Worm (Caenorhabditis elegans) whole organism, young adult: ENCODE data around the gene zgpa-1.

Source experiments
- B0019.2 ChIP-seq: fragments of 200-800 bp; sonication (Bioruptor generic); conservative IDR thresholded peaks from 2 replicates; pipeline ENCODE4 v1.3.6; 2022; ENCODE audit warnings: missing genetic modification reagents, missing genetic modification characterization, missing compliant biosample characterization
- B0035.1 ChIP-seq: sonication (generic microtip); optimal IDR thresholded peaks from 2 replicates; lab custom pipeline; 2016; ENCODE audit warnings: missing genetic modification characterization, mild to moderate bottlenecking, missing compliant biosample characterization, missing genotype, missing genetic modification reagents
- C06A6.2 ChIP-seq: fragments of 200-800 bp; sonication (Bioruptor generic); conservative IDR thresholded peaks from 2 replicates; pipeline ENCODE4 v1.3.6; 2022; ENCODE audit warnings: missing genetic modification characterization, missing compliant biosample characterization
- C17E4.6 ChIP-seq: fragments of 200-800 bp; sonication (Bioruptor generic); IDR thresholded peaks from 2 replicates; pipeline ENCODE4 v1.3.6; 2022; ENCODE audit warnings: missing genetic modification reagents, missing genetic modification characterization, missing compliant biosample characterization
- F22D6.2 ChIP-seq: sonication (generic microtip); optimal IDR thresholded peaks from 2 replicates; lab custom pipeline; 2016; ENCODE audit warnings: mild to moderate bottlenecking, missing genetic modification characterization, missing compliant biosample characterization
- F23B12.7 ChIP-seq: sonication (generic microtip); optimal IDR thresholded peaks from 2 replicates; lab custom pipeline; 2017; ENCODE audit warnings: missing genetic modification characterization, mild to moderate bottlenecking, missing compliant biosample characterization, antibody characterized with exemption, moderate library complexity; ENCODE audit not compliant: insufficient read depth
- F49E8.2 ChIP-seq: sonication (generic microtip); optimal IDR thresholded peaks from 3 replicates; lab custom pipeline; 2017; ENCODE audit warnings: missing genetic modification characterization, mild to moderate bottlenecking, missing compliant biosample characterization, antibody characterized with exemption, moderate library complexity; ENCODE audit not compliant: insufficient read depth
- K12H6.12 ChIP-seq: fragments of 200-800 bp; sonication (Bioruptor generic); optimal IDR thresholded peaks from 2 replicates; lab custom pipeline; 2018; ENCODE audit warnings: mild to moderate bottlenecking, missing genetic modification characterization, missing compliant biosample characterization
- Y53G8AR.9 ChIP-seq: fragments of 200-800 bp; sonication (Bioruptor generic); conservative IDR thresholded peaks from 2 replicates; pipeline ENCODE4 v1.3.6; 2022; ENCODE audit warnings: missing genetic modification reagents, missing genetic modification characterization, missing compliant biosample characterization
- Y79H2A.3 ChIP-seq: fragments of 200-800 bp; sonication (Bioruptor generic); conservative IDR thresholded peaks from 2 replicates; pipeline ENCODE4 v1.3.6; 2022; ENCODE audit warnings: missing genetic modification reagents, missing genetic modification characterization, missing compliant biosample characterization
- Y95B8A.8 ChIP-seq: fragments of 200-800 bp; sonication (Bioruptor generic); IDR thresholded peaks from 2 replicates; pipeline ENCODE4 v1.3.6; 2022; ENCODE audit warnings: missing genetic modification reagents, missing genetic modification characterization, missing compliant biosample characterization
- ZK185.1 ChIP-seq: sonication (generic microtip); optimal IDR thresholded peaks from 2 replicates; lab custom pipeline; 2016; ENCODE audit warnings: mild to moderate bottlenecking, missing genetic modification characterization, missing compliant biosample characterization; ENCODE audit not compliant: poor library complexity, severe bottlenecking
- ama-1 ChIP-seq, 3 experiments: fragments of 150-350 bp in 1 of 3; sonication (generic microtip) in 2 of 3; optimal IDR thresholded peaks; 2 replicates each; lab custom pipeline; 2014 to 2018; ENCODE audit warnings: missing biosample characterization in 2 of 3, missing genetic modification characterization in 2 of 3, missing genetic modification reagents in 2 of 3
- aptf-3 ChIP-seq: fragments of 200-800 bp; sonication (Bioruptor generic); IDR thresholded peaks from 2 replicates; pipeline ENCODE4 v1.3.6; 2022; ENCODE audit warnings: missing genetic modification characterization, missing compliant biosample characterization
- atf-7 ChIP-seq: sonication (generic microtip); optimal IDR thresholded peaks from 2 replicates; lab custom pipeline; 2017; ENCODE audit warnings: mild to moderate bottlenecking, missing genetic modification characterization, missing compliant biosample characterization
- bed-1 ChIP-seq: fragments of 200-800 bp; sonication (Bioruptor generic); IDR thresholded peaks from 2 replicates; pipeline ENCODE4 v1.3.6; 2022; ENCODE audit warnings: missing genetic modification reagents, missing genetic modification characterization, missing compliant biosample characterization
- bed-2 ChIP-seq: fragments of 200-800 bp; sonication (Bioruptor generic); IDR thresholded peaks from 2 replicates; pipeline ENCODE4 v1.3.6; 2022; ENCODE audit warnings: missing genetic modification reagents, missing genetic modification characterization, missing compliant biosample characterization
- ccch-3 ChIP-seq: fragments of 200-800 bp; sonication (Bioruptor generic); optimal IDR thresholded peaks from 2 replicates; lab custom pipeline; 2018; ENCODE audit warnings: mild to moderate bottlenecking, missing genetic modification characterization, missing compliant biosample characterization
- ceh-27 ChIP-seq: fragments of 200-800 bp; sonication (Bioruptor generic); optimal IDR thresholded peaks from 2 replicates; lab custom pipeline; 2018; ENCODE audit warnings: mild to moderate bottlenecking, missing genetic modification characterization, moderate library complexity, missing compliant biosample characterization
- ceh-40 ChIP-seq: fragments of 200-800 bp; sonication (Bioruptor generic); IDR thresholded peaks from 2 replicates; pipeline ENCODE4 v1.3.6; 2022; ENCODE audit warnings: missing genetic modification characterization, missing compliant biosample characterization
- die-1 ChIP-seq: sonication (generic microtip); optimal IDR thresholded peaks from 2 replicates; lab custom pipeline; 2016; ENCODE audit warnings: missing genotype, mild to moderate bottlenecking, missing genetic modification characterization, missing compliant biosample characterization
- egl-18 ChIP-seq: fragments of 200-800 bp; sonication (Bioruptor generic); IDR thresholded peaks from 2 replicates; pipeline ENCODE4 v1.3.6; 2022; ENCODE audit warnings: missing genetic modification reagents, missing genetic modification characterization, missing compliant biosample characterization
- ets-4 ChIP-seq: fragments of 200-800 bp; sonication (Bioruptor generic); optimal IDR thresholded peaks from 2 replicates; lab custom pipeline; 2018; ENCODE audit warnings: mild to moderate bottlenecking, missing genetic modification characterization, missing compliant biosample characterization
- gei-17 ChIP-seq: fragments of 200-800 bp; sonication (Bioruptor generic); optimal IDR thresholded peaks from 2 replicates; lab custom pipeline; 2018; ENCODE audit warnings: mild to moderate bottlenecking, missing genetic modification characterization, missing compliant biosample characterization
- hlh-26 ChIP-seq: fragments of 200-800 bp; sonication (Bioruptor generic); conservative IDR thresholded peaks from 2 replicates; pipeline ENCODE4 v1.3.6; 2022; ENCODE audit warnings: missing genetic modification reagents, missing genetic modification characterization, missing compliant biosample characterization
- hsf-1 ChIP-seq: fragments of 200-800 bp; sonication (Bioruptor generic); IDR thresholded peaks from 2 replicates; pipeline ENCODE4 v1.3.6; 2022; ENCODE audit warnings: missing genetic modification reagents, missing genetic modification characterization, missing compliant biosample characterization
- lir-1 ChIP-seq: fragments of 200-800 bp; sonication (Bioruptor generic); conservative IDR thresholded peaks from 2 replicates; pipeline ENCODE4 v1.3.6; 2022; ENCODE audit warnings: missing genetic modification reagents, missing genetic modification characterization, missing compliant biosample characterization
- madf-10 ChIP-seq: sonication (generic microtip); optimal IDR thresholded peaks from 2 replicates; lab custom pipeline; 2016; ENCODE audit warnings: mild to moderate bottlenecking, missing genetic modification characterization, missing compliant biosample characterization
- madf-8 ChIP-seq: fragments of 200-800 bp; sonication (Bioruptor generic); conservative IDR thresholded peaks from 2 replicates; pipeline ENCODE4 v1.3.6; 2022; ENCODE audit warnings: missing genetic modification reagents, missing genetic modification characterization, missing compliant biosample characterization
- mel-28 ChIP-seq: sonication (generic microtip); optimal IDR thresholded peaks from 2 replicates; lab custom pipeline; 2016; ENCODE audit warnings: borderline replicate concordance, mild to moderate bottlenecking, missing genetic modification characterization, missing compliant biosample characterization
- mes-4 ChIP-seq: sonication (generic microtip); optimal IDR thresholded peaks from 2 replicates; lab custom pipeline; 2016; ENCODE audit warnings: missing genotype, missing genetic modification characterization, missing compliant biosample characterization
- nfya-1 ChIP-seq: sonication (generic microtip); optimal IDR thresholded peaks from 2 replicates; lab custom pipeline; 2017; ENCODE audit warnings: antibody characterized with exemption, missing compliant biosample characterization, missing genetic modification characterization, borderline replicate concordance; ENCODE audit not compliant: insufficient read depth
- nfyb-1 ChIP-seq: fragments of 200-800 bp; sonication (Bioruptor generic); IDR thresholded peaks from 2 replicates; pipeline ENCODE4 v1.3.6; 2022; ENCODE audit warnings: missing genetic modification reagents, missing genetic modification characterization, missing compliant biosample characterization
- snpc-1.1 ChIP-seq: sonication (generic microtip); optimal IDR thresholded peaks from 2 replicates; lab custom pipeline; 2017; ENCODE audit warnings: missing genetic modification characterization, mild to moderate bottlenecking, missing compliant biosample characterization, antibody characterized with exemption, moderate library complexity, missing genotype, missing genetic modification reagents; ENCODE audit not compliant: insufficient read depth
- snpc-3.4 ChIP-seq: sonication (generic microtip); optimal IDR thresholded peaks from 2 replicates; lab custom pipeline; 2017; ENCODE audit warnings: missing genetic modification characterization, mild to moderate bottlenecking, missing compliant biosample characterization, antibody characterized with exemption, moderate library complexity, missing genotype, missing genetic modification reagents
- somi-1 ChIP-seq: fragments of 200-800 bp; sonication (Bioruptor generic); optimal IDR thresholded peaks from 2 replicates; lab custom pipeline; 2018; ENCODE audit warnings: mild to moderate bottlenecking, missing genetic modification characterization, missing compliant biosample characterization
- sptf-2 ChIP-seq: fragments of 200-800 bp; sonication (Bioruptor generic); optimal IDR thresholded peaks from 2 replicates; lab custom pipeline; 2018; ENCODE audit warnings: mild to moderate bottlenecking, missing genetic modification characterization, missing compliant biosample characterization
- ztf-18 ChIP-seq: sonication (generic microtip); optimal IDR thresholded peaks from 2 replicates; lab custom pipeline; 2016; ENCODE audit warnings: missing genotype, mild to moderate bottlenecking, missing genetic modification characterization, missing compliant biosample characterization
- ztf-3 ChIP-seq: fragments of 200-800 bp; sonication (Bioruptor generic); optimal IDR thresholded peaks from 2 replicates; lab custom pipeline; 2018; ENCODE audit warnings: mild to moderate bottlenecking, missing genetic modification characterization, missing compliant biosample characterization

The zgpa-1 gene

ce11 chrIV:7812709-7813108 lies at the start of gene zgpa-1:
Gene zgpa-1, minus strand, starts transcription at chrIV:7812809.
- TF ChIP-seq snpc-3.4: no peak
- no peak for TF ChIP-seq Y79H2A.3 (GFP tag; lab: Robert Waterston, UW)
- TF ChIP-seq ccch-3: no peak
- no peak for TF ChIP-seq somi-1 (GFP tag; lab: Kevin White, UChicago)
- no peak for TF ChIP-seq ztf-3 (GFP tag; lab: Kevin White, UChicago)
- no peak for TF ChIP-seq ztf-18 (tag; lab: Kevin White, UChicago)
- no peak for TF ChIP-seq hlh-26 (GFP tag; lab: Robert Waterston, UW)
- TF ChIP-seq atf-7: no peak
- no peak for TF ChIP-seq mel-28 (tag; lab: Kevin White, UChicago)
- no peak for TF ChIP-seq madf-10 (tag; lab: Kevin White, UChicago)

- no peak for TF ChIP-seq Y53G8AR.9 (GFP tag; lab: Robert Waterston, UW)
- TF ChIP-seq bed-2 (GFP tag; lab: Robert Waterston, UW): no peak
- TF ChIP-seq die-1 (tag; lab: Kevin White, UChicago): no peak
- TF ChIP-seq F22D6.2 (tag; lab: Kevin White, UChicago): no peak
- TF ChIP-seq lir-1 (GFP tag; lab: Robert Waterston, UW): no peak
- no peak for TF ChIP-seq bed-1 (GFP tag; lab: Robert Waterston, UW)
- no peak for TF ChIP-seq egl-18 (GFP tag; lab: Robert Waterston, UW)
- TF ChIP-seq C17E4.6 (GFP tag; lab: Robert Waterston, UW): no peak
- TF ChIP-seq madf-8 (GFP tag; lab: Robert Waterston, UW): no peak
- no peak for TF ChIP-seq B0019.2 (GFP tag; lab: Robert Waterston, UW)
- TF ChIP-seq F23B12.7: no peak
- no peak for TF ChIP-seq Y95B8A.8 (GFP tag; lab: Robert Waterston, UW)
- TF ChIP-seq ama-1 (optimal IDR thresholded peaks at IDR 0.05; lab: Kevin White, UChicago): no peak
- no peak for TF ChIP-seq ama-1 (GFP tag; optimal IDR thresholded peaks at IDR 0.05; lab: Kevin White, UChicago)
Measured at ce11 chrIV:7851291-7851690, 38.7 kb upstream of the zgpa-1 start.

ce11 chrIV:7850329-7850728 lies 37.7 kb upstream of the zgpa-1 start:
- TF ChIP-seq ZK185.1 (tag; lab: Kevin White, UChicago): no peak
- no peak for TF ChIP-seq B0035.1
- TF ChIP-seq hsf-1 (GFP tag; lab: Robert Waterston, UW): no peak
- no peak for TF ChIP-seq F49E8.2
- TF ChIP-seq sptf-2: no peak
- TF ChIP-seq ceh-40 (GFP tag; lab: Robert Waterston, UW): no peak
- TF ChIP-seq nfyb-1: no peak
- TF ChIP-seq C06A6.2 (GFP tag; lab: Robert Waterston, UW): no peak
- no peak for TF ChIP-seq mes-4 (tag; lab: Kevin White, UChicago)
- no peak for TF ChIP-seq ets-4
- no peak for TF ChIP-seq ceh-27 (GFP tag; lab: Kevin White, UChicago)
- no peak for TF ChIP-seq aptf-3 (GFP tag; lab: Robert Waterston, UW)
- no peak for TF ChIP-seq K12H6.12 (tag; lab: Kevin White, UChicago)
- TF ChIP-seq nfya-1: no peak
- TF ChIP-seq snpc-1.1 (tag; lab: Kevin White, UChicago): no peak
- no peak for TF ChIP-seq gei-17 (GFP tag; lab: Kevin White, UChicago)
- no peak for TF ChIP-seq Y95B8A.8 (GFP tag; lab: Robert Waterston, UW)
